Worm (Caenorhabditis elegans) whole organism, L4 larva: ENCODE measurements around the gene memb-2.

ENCODE experiments used
- F10B5.3 ChIP-seq: sonication (generic microtip); optimal IDR thresholded peaks from 2 replicates; lab custom pipeline; 2016; ENCODE audit warnings: mild to moderate bottlenecking, missing genetic modification characterization, missing compliant biosample characterization
- F37D6.2 ChIP-seq: sonication (generic microtip); optimal IDR thresholded peaks from 2 replicates; lab custom pipeline; 2016; ENCODE audit warnings: mild to moderate bottlenecking, missing genetic modification characterization, missing compliant biosample characterization
- F49E8.2 ChIP-seq: sonication (generic microtip); optimal IDR thresholded peaks from 2 replicates; lab custom pipeline; 2016; ENCODE audit warnings: missing compliant biosample characterization, mild to moderate bottlenecking, missing genetic modification characterization, borderline replicate concordance
- T20F7.1 ChIP-seq: fragments of 200-800 bp; sonication (Bioruptor generic); optimal IDR thresholded peaks from 2 replicates; lab custom pipeline; 2018; ENCODE audit warnings: mild to moderate bottlenecking, missing genetic modification characterization, missing compliant biosample characterization
- Y5F2A.4 ChIP-seq: fragments of 200-800 bp; sonication (Bioruptor generic); optimal IDR thresholded peaks from 2 replicates; lab custom pipeline; 2018; ENCODE audit warnings: mild to moderate bottlenecking, missing genetic modification characterization, missing compliant biosample characterization
- ZK337.2 ChIP-seq: fragments of 200-800 bp; sonication (Bioruptor generic); IDR thresholded peaks from 2 replicates; pipeline ENCODE4 v1.3.6; 2022; ENCODE audit warnings: missing genetic modification reagents, missing genetic modification characterization, missing compliant biosample characterization
- aha-1 ChIP-seq: fragments of 150-350 bp; peaks from one replicate; lab custom pipeline; 2014; ENCODE audit warnings: missing biosample characterization, missing genetic modification characterization
- aly-2 ChIP-seq: sonication (generic microtip); optimal IDR thresholded peaks from 2 replicates; lab custom pipeline; 2018; ENCODE audit warnings: missing biosample characterization, missing genetic modification characterization
- ama-1 ChIP-seq: fragments of 150-350 bp; optimal IDR thresholded peaks from 2 replicates; lab custom pipeline; 2014; ENCODE audit warnings: inconsistent platforms, mixed read lengths
- attf-4 ChIP-seq: sonication (generic microtip); optimal IDR thresholded peaks from 3 replicates; lab custom pipeline; 2017; ENCODE audit warnings: missing biosample characterization, missing genetic modification characterization
- ceh-20 ChIP-seq: fragments of 200-800 bp; sonication (Bioruptor generic); IDR thresholded peaks from 2 replicates; pipeline ENCODE4 v1.3.6; 2022; ENCODE audit warnings: missing genetic modification reagents, missing genetic modification characterization, missing compliant biosample characterization
- ceh-32 ChIP-seq: sonication (generic microtip); optimal IDR thresholded peaks from 2 replicates; lab custom pipeline; 2016; ENCODE audit warnings: mild to moderate bottlenecking, missing genetic modification characterization, missing compliant biosample characterization; ENCODE audit not compliant: poor library complexity
- ceh-62 ChIP-seq: sonication (generic microtip); optimal IDR thresholded peaks from 2 replicates; lab custom pipeline; 2017; ENCODE audit warnings: missing biosample characterization, missing genetic modification characterization
- ceh-82 ChIP-seq: sonication (generic microtip); optimal IDR thresholded peaks from 2 replicates; lab custom pipeline; 2017; ENCODE audit warnings: missing biosample characterization, missing genetic modification characterization
- daf-12 ChIP-seq: fragments of 150-350 bp; optimal IDR thresholded peaks from 2 replicates; lab custom pipeline; 2014; ENCODE audit warnings: missing biosample characterization, missing genetic modification reagents, missing genetic modification characterization
- daf-16 ChIP-seq, 3 experiments: sonication (generic microtip); optimal IDR thresholded peaks; 2 replicates each; lab custom pipeline; 2016 to 2017; ENCODE audit warnings: missing genetic modification characterization in 3 of 3, missing genetic modification reagents in 3 of 3, mild to moderate bottlenecking in 2 of 3, missing compliant biosample characterization in 2 of 3, missing biosample characterization in 1 of 3, moderate library complexity in 1 of 3
- daf-19 ChIP-seq: fragments of 200-800 bp; sonication (Bioruptor generic); conservative IDR thresholded peaks from 2 replicates; pipeline ENCODE4 v1.3.6; 2022; ENCODE audit warnings: missing genetic modification characterization, missing compliant biosample characterization
- daf-8 ChIP-seq: fragments of 200-800 bp; sonication (Bioruptor generic); IDR thresholded peaks from 2 replicates; pipeline ENCODE4 v1.3.6; 2022; ENCODE audit warnings: missing genetic modification characterization, missing compliant biosample characterization
- dmd-6 ChIP-seq: fragments of 200-800 bp; sonication (Bioruptor generic); IDR thresholded peaks from 2 replicates; pipeline ENCODE4 v1.3.6; 2022; ENCODE audit warnings: missing genetic modification reagents, missing genetic modification characterization, missing compliant biosample characterization
- egl-27 ChIP-seq: sonication (generic microtip); optimal IDR thresholded peaks from 3 replicates; lab custom pipeline; 2017; ENCODE audit warnings: missing biosample characterization, missing genetic modification reagents, missing genetic modification characterization
- gei-8 ChIP-seq: fragments of 200-800 bp; sonication (Bioruptor generic); optimal IDR thresholded peaks from 2 replicates; lab custom pipeline; 2018; ENCODE audit warnings: mild to moderate bottlenecking, missing genetic modification characterization, missing compliant biosample characterization
- hif-1 ChIP-seq, 2 experiments: sonication (generic microtip); optimal IDR thresholded peaks; 2 replicates each; lab custom pipeline; 2016 to 2017; ENCODE audit warnings: missing compliant biosample characterization in 2 of 2, missing genetic modification characterization in 2 of 2, missing genetic modification reagents in 2 of 2, missing genotype in 2 of 2, mild to moderate bottlenecking in 1 of 2
- hmg-1.1 ChIP-seq: fragments of 200-800 bp; sonication (Bioruptor generic); IDR thresholded peaks from 2 replicates; pipeline ENCODE4 v1.3.6; 2022; ENCODE audit warnings: missing genetic modification reagents, missing genetic modification characterization, missing compliant biosample characterization
- lin-15B ChIP-seq: fragments of 150-350 bp; sonication (generic microtip); optimal IDR thresholded peaks from 3 replicates; lab custom pipeline; 2014; ENCODE audit warnings: missing biosample characterization, missing genetic modification characterization
- lin-29 ChIP-seq: fragments of 200-800 bp; sonication (Bioruptor generic); IDR thresholded peaks from 2 replicates; pipeline ENCODE4 v1.3.6; 2022; ENCODE audit warnings: missing genetic modification reagents, missing genetic modification characterization, missing compliant biosample characterization
- lin-38 ChIP-seq: fragments of 200-800 bp; sonication (Bioruptor generic); IDR thresholded peaks from 2 replicates; pipeline ENCODE4 v1.3.6; 2022; ENCODE audit warnings: missing genetic modification reagents, missing genetic modification characterization, missing compliant biosample characterization
- madf-9 ChIP-seq: fragments of 200-800 bp; sonication (Bioruptor generic); conservative IDR thresholded peaks from 2 replicates; pipeline ENCODE4 v1.3.6; 2022; ENCODE audit warnings: missing genetic modification reagents, missing genetic modification characterization, missing compliant biosample characterization
- mdt-29 ChIP-seq: fragments of 200-800 bp; sonication (Bioruptor generic); IDR thresholded peaks from 2 replicates; pipeline ENCODE4 v1.3.6; 2022; ENCODE audit warnings: missing genetic modification reagents, missing genetic modification characterization, missing compliant biosample characterization
- mep-1 ChIP-seq: fragments of 150-350 bp; sonication (generic microtip); optimal IDR thresholded peaks from 3 replicates; lab custom pipeline; 2014; ENCODE audit warnings: missing biosample characterization, missing genetic modification characterization
- mes-2 ChIP-seq: sonication (generic microtip); optimal IDR thresholded peaks from 2 replicates; lab custom pipeline; 2016; ENCODE audit warnings: missing genotype, mild to moderate bottlenecking, missing genetic modification characterization, missing compliant biosample characterization; ENCODE audit not compliant: poor library complexity, severe bottlenecking
- mxl-2 ChIP-seq: fragments of 200-800 bp; sonication (Bioruptor generic); conservative IDR thresholded peaks from 2 replicates; pipeline ENCODE4 v1.3.6; 2022; ENCODE audit warnings: missing genetic modification reagents, missing genetic modification characterization, missing compliant biosample characterization
- nhr-11 ChIP-seq: fragments of 150-350 bp; optimal IDR thresholded peaks from 2 replicates; lab custom pipeline; 2014; ENCODE audit warnings: missing biosample characterization, missing genetic modification characterization
- nhr-111 ChIP-seq: fragments of 200-800 bp; sonication (Bioruptor generic); optimal IDR thresholded peaks from 2 replicates; lab custom pipeline; 2018; ENCODE audit warnings: mild to moderate bottlenecking, missing genetic modification characterization, missing compliant biosample characterization
- nhr-25 ChIP-seq: sonication (generic microtip); optimal IDR thresholded peaks from 2 replicates; lab custom pipeline; 2017; ENCODE audit warnings: missing genetic modification characterization, mild to moderate bottlenecking, missing compliant biosample characterization, antibody characterized with exemption, moderate library complexity, borderline replicate concordance; ENCODE audit not compliant: insufficient read depth
- nhr-42 ChIP-seq: fragments of 200-800 bp; sonication (Bioruptor generic); IDR thresholded peaks from 2 replicates; pipeline ENCODE4 v1.3.6; 2022; ENCODE audit warnings: missing genetic modification characterization, missing compliant biosample characterization
- nhr-6 ChIP-seq: fragments of 150-350 bp; optimal IDR thresholded peaks from 2 replicates; lab custom pipeline; 2014; ENCODE audit warnings: missing biosample characterization, missing genetic modification characterization
- pha-4 ChIP-seq, 2 experiments: fragments of 150-350 bp in 1 of 2; fragments of 200-800 bp in 1 of 2; sonication (Bioruptor generic) in 1 of 2; IDR thresholded peaks in 1 of 2; optimal IDR thresholded peaks in 1 of 2; 2 replicates each; pipeline versions ENCODE4 v1.3.6 to Lab custom; 2014 to 2022; ENCODE audit warnings: missing genetic modification characterization in 2 of 2, missing genetic modification reagents in 2 of 2, missing biosample characterization in 1 of 2, missing compliant biosample characterization in 1 of 2
- php-3 ChIP-seq: fragments of 200-800 bp; sonication (Bioruptor generic); IDR thresholded peaks from 2 replicates; pipeline ENCODE4 v1.3.6; 2022; ENCODE audit warnings: missing genetic modification reagents, missing genetic modification characterization, missing compliant biosample characterization
- sdz-12 ChIP-seq: fragments of 200-800 bp; sonication (Bioruptor generic); optimal IDR thresholded peaks from 2 replicates; lab custom pipeline; 2018; ENCODE audit warnings: mild to moderate bottlenecking, missing genetic modification characterization, missing compliant biosample characterization
- skn-1 ChIP-seq: fragments of 150-350 bp; optimal IDR thresholded peaks from 2 replicates; lab custom pipeline; 2014; ENCODE audit warnings: missing biosample characterization, missing genetic modification characterization
- snpc-1.2 ChIP-seq: fragments of 200-800 bp; sonication (Bioruptor generic); IDR thresholded peaks from 2 replicates; pipeline ENCODE4 v1.3.6; 2022; ENCODE audit warnings: missing genetic modification reagents, missing genetic modification characterization, missing compliant biosample characterization
- snpc-4 ChIP-seq: fragments of 150-350 bp; optimal IDR thresholded peaks from 2 replicates; lab custom pipeline; 2014; ENCODE audit warnings: missing biosample characterization, missing genetic modification characterization
- tra-1 ChIP-seq: fragments of 200-800 bp; sonication (Bioruptor generic); IDR thresholded peaks from 2 replicates; pipeline ENCODE4 v1.3.6; 2022; ENCODE audit warnings: missing genetic modification reagents, missing genetic modification characterization, missing compliant biosample characterization
- unc-130 ChIP-seq: sonication (generic microtip); optimal IDR thresholded peaks from 2 replicates; lab custom pipeline; 2016; ENCODE audit warnings: missing genetic modification reagents, missing genetic modification characterization, missing compliant biosample characterization
- unc-62 ChIP-seq, 3 experiments: fragments of 150-350 bp in 1 of 3; sonication (generic microtip); optimal IDR thresholded peaks in 2 of 3; peaks in 1 of 3; 1 replicate in 1 of 3; 2 replicates in 2 of 3; lab custom pipeline; 2014 to 2017; ENCODE audit warnings: missing biosample characterization in 3 of 3, missing genetic modification characterization in 3 of 3, missing genetic modification reagents in 3 of 3, missing genotype in 1 of 3
- zag-1 ChIP-seq: fragments of 150-350 bp; optimal IDR thresholded peaks from 2 replicates; lab custom pipeline; 2014; ENCODE audit warnings: missing biosample characterization, missing genetic modification characterization
- zip-2 ChIP-seq: fragments of 150-350 bp; optimal IDR thresholded peaks from 2 replicates; lab custom pipeline; 2014; ENCODE audit warnings: missing biosample characterization, missing genetic modification characterization

memb-2 gene

DNA sequence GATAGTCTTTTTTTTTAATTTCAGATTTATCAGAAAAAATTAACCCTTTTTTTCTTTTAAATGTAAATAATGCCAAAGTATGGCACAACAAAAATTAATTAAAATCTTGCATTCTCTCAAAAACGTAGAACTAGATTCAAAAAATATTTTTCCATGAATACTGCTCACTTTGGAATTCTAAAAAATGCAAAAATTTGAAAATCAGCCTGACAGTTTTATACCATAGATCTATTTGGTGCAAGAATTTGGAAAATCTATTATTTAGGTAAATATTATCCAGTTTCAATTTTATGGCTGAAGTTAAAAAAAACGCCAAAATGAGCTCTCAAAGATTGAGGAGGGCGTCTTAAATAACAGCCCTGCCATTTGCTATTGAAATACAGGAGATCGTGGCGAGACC lies 40.3 kb downstream of the memb-2 start:
- TF ChIP-seq aha-1 (tag; lab: Kevin White, UChicago) (peak; percentile 94), aly-2 (tag; lab: Kevin White, UChicago) (no peak)

ce11 chrV:5576008-5576407 lies 43.9 kb downstream of the memb-2 start:
- TF ChIP-seq tra-1 = 0 out of 2 replicates have a peak, but pooled peaks have one; percentile 18
- no peak for TF ChIP-seq zag-1
- TF ChIP-seq hmg-1.1 (GFP tag; lab: Robert Waterston, UW) = no peak
- no peak for TF ChIP-seq unc-130 (GFP tag; lab: Kevin White, UChicago)
- peak; percentile 91 for TF ChIP-seq snpc-4 (tag; lab: Kevin White, UChicago)
- TF ChIP-seq daf-16 (GFP tag; optimal IDR thresholded peaks at IDR 0.05; lab: Kevin White, UChicago) = peak in 1 of 2 experiments; percentile 44
- TF ChIP-seq daf-16 (tag; optimal IDR thresholded peaks at IDR 0.05; lab: Kevin White, UChicago) = peak; percentile 90
- no peak for TF ChIP-seq snpc-1.2 (GFP tag; lab: Robert Waterston, UW)
- TF ChIP-seq php-3 (GFP tag; lab: Robert Waterston, UW) = 0 out of 2 replicates have a peak, but pooled peaks have one; percentile 25
- TF ChIP-seq dmd-6 (GFP tag; lab: Robert Waterston, UW) = peak; percentile 76
- no peak for TF ChIP-seq skn-1
- TF ChIP-seq nhr-6 (tag; lab: Kevin White, UChicago) = peak; percentile 9
- no peak for TF ChIP-seq daf-12 (tag; lab: Kevin White, UChicago)
- no peak for TF ChIP-seq nhr-111 (GFP tag; lab: Kevin White, UChicago)
- TF ChIP-seq F49E8.2 (tag; lab: Kevin White, UChicago) = no peak
- TF ChIP-seq F37D6.2 = no peak
- TF ChIP-seq zip-2 = peak; percentile 92
- no peak for TF ChIP-seq F10B5.3 (tag; lab: Kevin White, UChicago)
- TF ChIP-seq mxl-2 (GFP tag; lab: Robert Waterston, UW) = no peak
- peak in 1 of 2 experiments; percentile 59 for TF ChIP-seq hif-1 (tag; optimal IDR thresholded peaks at IDR 0.05; lab: Kevin White, UChicago)
- no peak for TF ChIP-seq egl-27
- TF ChIP-seq attf-4 = no peak
- TF ChIP-seq sdz-12 (GFP tag; lab: Kevin White, UChicago) = no peak
- TF ChIP-seq ceh-32 (tag; lab: Kevin White, UChicago) = no peak
- TF ChIP-seq nhr-25 (tag; lab: Kevin White, UChicago) = no peak
- TF ChIP-seq daf-8 (GFP tag; lab: Robert Waterston, UW) = no peak
- 0 out of 2 replicates have a peak, but pooled peaks have one; percentile 56 for TF ChIP-seq daf-19 (GFP tag; lab: Robert Waterston, UW)
- peak; percentile 45 for TF ChIP-seq T20F7.1 (GFP tag; lab: Kevin White, UChicago)
- TF ChIP-seq nhr-11 (tag; lab: Kevin White, UChicago) = no peak
- peak; percentile 57 for TF ChIP-seq mes-2 (tag; lab: Kevin White, UChicago)
- TF ChIP-seq ceh-82 = no peak
- TF ChIP-seq ceh-20 (GFP tag; lab: Robert Waterston, UW) = no peak
- no peak for TF ChIP-seq madf-9 (GFP tag; lab: Robert Waterston, UW)
- TF ChIP-seq pha-4 (GFP tag; IDR thresholded peaks at IDR 0.05; lab: Robert Waterston, UW) = no peak; the same call in 1 of the 2 replicates
- TF ChIP-seq pha-4 (tag; optimal IDR thresholded peaks at IDR 0.05; lab: Kevin White, UChicago) = peak; percentile 61
- TF ChIP-seq unc-62 (GFP tag; optimal IDR thresholded peaks at IDR 0.05 in 1 of 2; lab: Kevin White, UChicago) = no peak
- no peak for TF ChIP-seq unc-62 (tag; optimal IDR thresholded peaks at IDR 0.05; lab: Kevin White, UChicago)
- TF ChIP-seq aly-2 (tag; lab: Kevin White, UChicago) = no peak
- TF ChIP-seq ZK337.2 (GFP tag; lab: Robert Waterston, UW) = no peak
- TF ChIP-seq nhr-42 (GFP tag; lab: Robert Waterston, UW) = peak; percentile 60; the same call in 1 of the 2 replicates
- no peak for TF ChIP-seq lin-29 (GFP tag; lab: Robert Waterston, UW)
- TF ChIP-seq Y5F2A.4 (GFP tag; lab: Kevin White, UChicago) = no peak
- TF ChIP-seq mdt-29 (GFP tag; lab: Robert Waterston, UW) = no peak
- no peak for TF ChIP-seq lin-15B (tag; lab: Kevin White, UChicago)
- TF ChIP-seq lin-38 (GFP tag; lab: Robert Waterston, UW) = peak; percentile 54
- TF ChIP-seq aha-1 (tag; lab: Kevin White, UChicago) = peak; percentile 98
- TF ChIP-seq ceh-62 (tag; lab: Kevin White, UChicago) = no peak
- peak; percentile 61 for TF ChIP-seq mep-1 (tag; lab: Kevin White, UChicago)
- TF ChIP-seq gei-8 (GFP tag; lab: Kevin White, UChicago) = no peak
- TF ChIP-seq ama-1 (lab: Kevin White, UChicago) = no peak
